Fruit fly (Drosophila melanogaster) whole organism, pupa: ENCODE results near the gene Veneno.

Experiments
- CG10348 ChIP-seq: fragments of 200-800 bp; sonication (Bioruptor generic); IDR thresholded peaks from 2 replicates; pipeline ENCODE4 v1.3.6; 2022; ENCODE audit warnings: missing biosample characterization, missing genetic modification characterization
- CG14655 ChIP-seq: fragments of 200-800 bp; sonication (Bioruptor generic); optimal IDR thresholded peaks from 3 replicates; lab custom pipeline; 2017; ENCODE audit warnings: mild to moderate bottlenecking, missing biosample characterization, missing genetic modification reagents, missing genetic modification characterization
- CG15710 ChIP-seq: fragments of 200-800 bp; sonication (Bioruptor generic); optimal IDR thresholded peaks from 2 replicates; lab custom pipeline; 2018; ENCODE audit warnings: missing biosample characterization, mild to moderate bottlenecking, missing genetic modification characterization, moderate library complexity
- CG8301 ChIP-seq: fragments of 200-800 bp; sonication (Bioruptor generic); optimal IDR thresholded peaks from 2 replicates; lab custom pipeline; 2018; ENCODE audit warnings: missing biosample characterization, mild to moderate bottlenecking, missing genetic modification characterization
- EcR ChIP-seq: fragments of 200-800 bp; sonication (Bioruptor generic); optimal IDR thresholded peaks from 3 replicates; lab custom pipeline; 2019; ENCODE audit warnings: missing biosample characterization, missing genetic modification characterization, mild to moderate bottlenecking, moderate library complexity, missing genetic modification reagents
- Pif1A ChIP-seq: fragments of 200-800 bp; sonication (Bioruptor generic); optimal IDR thresholded peaks from 3 replicates; lab custom pipeline; 2016; ENCODE audit warnings: missing biosample characterization, missing genetic modification characterization
- fd96Ca ChIP-seq: fragments of 200-800 bp; sonication (Bioruptor generic); IDR thresholded peaks from 3 replicates; pipeline ENCODE4 v1.3.6; 2022; ENCODE audit warnings: missing biosample characterization, missing genetic modification characterization

- TF ChIP-seq CG14655 (GFP tag; lab: Kevin White, UChicago) (no peak), EcR (GFP tag; lab: Kevin White, UChicago) (no peak), fd96Ca (GFP tag; lab: Robert Waterston, UW) (no peak), Pif1A (no peak), CG8301 (tag; lab: Kevin White, UChicago) (no peak), CG10348 (GFP tag; lab: Robert Waterston, UW) (no peak), CG15710 (no peak)
Observed at dm6 chr3R:8343251-8343744, 19.1 kb downstream of the Veneno start, which contains the start of the genes PNKP and COX7AL.
